Fruit fly (Drosophila melanogaster) whole organism, embryonic: ENCODE data around the gene AlaRS.

Experiments used
- Ada2b ChIP-seq: fragments of 200-800 bp; sonication (Bioruptor generic); IDR thresholded peaks from 2 replicates; pipeline ENCODE4 v1.3.6; 2022; ENCODE audit warnings: missing biosample characterization, missing genetic modification characterization
- Blimp-1 ChIP-seq: fragments of 200-800 bp; sonication (Bioruptor generic); optimal IDR thresholded peaks from 3 replicates; lab custom pipeline; 2018; ENCODE audit warnings: missing biosample characterization, missing genetic modification characterization, mild to moderate bottlenecking, moderate library complexity, missing genetic modification reagents
- CG10462 ChIP-seq: fragments of 200-800 bp; sonication (Bioruptor generic); optimal IDR thresholded peaks from 2 replicates; lab custom pipeline; 2016; ENCODE audit warnings: missing biosample characterization, missing genetic modification characterization
- CG13894 ChIP-seq: fragments of 200-800 bp; sonication (Bioruptor generic); optimal IDR thresholded peaks from 3 replicates; lab custom pipeline; 2018; ENCODE audit warnings: missing biosample characterization, mild to moderate bottlenecking, missing genetic modification characterization, moderate library complexity
- CG17328 ChIP-seq: fragments of 200-800 bp; sonication (Bioruptor generic); IDR thresholded peaks from 2 replicates; pipeline ENCODE4 v1.3.6; 2022; ENCODE audit warnings: missing biosample characterization, missing genetic modification characterization
- CG18262 ChIP-seq: fragments of 200-800 bp; optimal IDR thresholded peaks from 3 replicates; lab custom pipeline; 2019; ENCODE audit warnings: missing biosample characterization, mild to moderate bottlenecking, missing genetic modification characterization, moderate library complexity
- CG18764 ChIP-seq: fragments of 200-800 bp; sonication (Bioruptor generic); optimal IDR thresholded peaks from 3 replicates; lab custom pipeline; 2016; ENCODE audit warnings: missing biosample characterization, missing genetic modification characterization
- CG4282 ChIP-seq: fragments of 200-800 bp; sonication (Bioruptor generic); optimal IDR thresholded peaks from 2 replicates; lab custom pipeline; 2016; ENCODE audit warnings: missing biosample characterization, missing genetic modification characterization
- CG4820 ChIP-seq: fragments of 200-800 bp; sonication (Bioruptor generic); optimal IDR thresholded peaks from 3 replicates; lab custom pipeline; 2016; ENCODE audit warnings: missing biosample characterization, missing genetic modification characterization
- CG6175 ChIP-seq: fragments of 200-800 bp; sonication (Bioruptor generic); IDR thresholded peaks from 3 replicates; pipeline ENCODE4 v1.3.6; 2022; ENCODE audit warnings: missing biosample characterization, missing genetic modification characterization
- CG6654 ChIP-seq: fragments of 200-800 bp; sonication (Bioruptor generic); optimal IDR thresholded peaks from 2 replicates; lab custom pipeline; 2017; ENCODE audit warnings: missing biosample characterization, mild to moderate bottlenecking, missing genetic modification characterization
- CG7745 ChIP-seq: fragments of 200-800 bp; sonication (Bioruptor generic); optimal IDR thresholded peaks from 2 replicates; lab custom pipeline; 2018; ENCODE audit warnings: missing biosample characterization, mild to moderate bottlenecking, missing genetic modification characterization, moderate library complexity
- CG8281 ChIP-seq: fragments of 200-800 bp; sonication (Bioruptor generic); optimal IDR thresholded peaks from 2 replicates; lab custom pipeline; 2018; ENCODE audit warnings: missing biosample characterization, mild to moderate bottlenecking, missing genetic modification characterization, moderate library complexity
- CG8924 ChIP-seq: fragments of 200-800 bp; optimal IDR thresholded peaks from 3 replicates; lab custom pipeline; 2019; ENCODE audit warnings: missing biosample characterization, mild to moderate bottlenecking, missing genetic modification characterization, moderate library complexity
- Dfd ChIP-seq, 2 experiments: fragments of >200 bp; optimal IDR thresholded peaks; 2 replicates each; lab custom pipeline; 2017; ENCODE audit warnings: missing biosample characterization in 2 of 2, missing genetic modification characterization in 2 of 2
- Dll ChIP-seq: fragments of 200-800 bp; sonication (Bioruptor generic); IDR thresholded peaks from 4 replicates; pipeline ENCODE4 v1.3.6; 2022; ENCODE audit warnings: missing biosample characterization, missing genetic modification characterization; ENCODE audit not compliant: partially characterized antibody
- Ets97D ChIP-seq: fragments of 200-800 bp; sonication (Bioruptor generic); optimal IDR thresholded peaks from 3 replicates; lab custom pipeline; 2016; ENCODE audit warnings: missing biosample characterization, missing genetic modification characterization
- Hey ChIP-seq: fragments of 200-800 bp; sonication (Bioruptor generic); optimal IDR thresholded peaks from 3 replicates; lab custom pipeline; 2018; ENCODE audit warnings: missing biosample characterization, mild to moderate bottlenecking, missing genetic modification characterization
- NFAT ChIP-seq: fragments of 200-800 bp; sonication (Bioruptor generic); IDR thresholded peaks from 2 replicates; pipeline ENCODE4 v1.3.6; 2022; ENCODE audit warnings: missing biosample characterization, missing genetic modification characterization
- Nf-YA ChIP-seq: fragments of 200-800 bp; sonication (Bioruptor generic); IDR thresholded peaks from 2 replicates; pipeline ENCODE4 v1.3.6; 2022; ENCODE audit warnings: missing biosample characterization, missing genetic modification characterization
- Six4 ChIP-seq: fragments of 200-800 bp; sonication (Bioruptor generic); optimal IDR thresholded peaks from 2 replicates; lab custom pipeline; 2016; ENCODE audit warnings: missing biosample characterization, missing genetic modification characterization
- Sry-δ ChIP-seq: fragments of 200-800 bp; sonication (Bioruptor generic); optimal IDR thresholded peaks from 2 replicates; lab custom pipeline; 2016; ENCODE audit warnings: missing biosample characterization, missing genetic modification characterization
- al ChIP-seq: fragments of 200-800 bp; sonication (Bioruptor generic); IDR thresholded peaks from 2 replicates; pipeline ENCODE4 v1.3.6; 2022; ENCODE audit warnings: missing biosample characterization, missing genetic modification characterization
- aop ChIP-seq: fragments of 200-800 bp; sonication (Bioruptor generic); IDR thresholded peaks from 2 replicates; pipeline ENCODE4 v1.3.6; 2022; ENCODE audit warnings: missing biosample characterization, missing genetic modification characterization
- az2 ChIP-seq: fragments of 200-800 bp; sonication (Bioruptor generic); optimal IDR thresholded peaks from 3 replicates; lab custom pipeline; 2016; ENCODE audit warnings: missing biosample characterization, missing genetic modification characterization
- bigmax ChIP-seq: fragments of 200-800 bp; sonication (Bioruptor generic); optimal IDR thresholded peaks from 2 replicates; lab custom pipeline; 2018; ENCODE audit warnings: missing biosample characterization, mild to moderate bottlenecking, missing genetic modification characterization
- cad ChIP-seq: fragments of >200 bp; optimal IDR thresholded peaks from 2 replicates; lab custom pipeline; 2017; ENCODE audit warnings: missing biosample characterization, missing genetic modification characterization
- chm ChIP-seq: fragments of 200-800 bp; sonication (Bioruptor generic); IDR thresholded peaks from 2 replicates; pipeline ENCODE4 v1.3.6; 2022; ENCODE audit warnings: missing biosample characterization, missing genetic modification characterization
- crc ChIP-seq: fragments of 200-800 bp; sonication (Bioruptor generic); optimal IDR thresholded peaks from 2 replicates; lab custom pipeline; 2016; ENCODE audit warnings: missing biosample characterization, missing genetic modification characterization
- dan ChIP-seq: fragments of 200-800 bp; sonication (Bioruptor generic); IDR thresholded peaks from 2 replicates; pipeline ENCODE4 v1.3.6; 2022; ENCODE audit warnings: missing biosample characterization, missing genetic modification characterization
- gem ChIP-seq: fragments of 200-800 bp; sonication (Bioruptor generic); optimal IDR thresholded peaks from 2 replicates; lab custom pipeline; 2019; ENCODE audit warnings: missing biosample characterization, mild to moderate bottlenecking, missing genetic modification characterization, moderate library complexity
- hbn ChIP-seq: fragments of 200-800 bp; sonication (Bioruptor generic); IDR thresholded peaks from 2 replicates; pipeline ENCODE4 v1.3.6; 2022; ENCODE audit warnings: missing biosample characterization, missing genetic modification characterization; ENCODE audit not compliant: partially characterized antibody
- her ChIP-seq: fragments of 200-800 bp; sonication (Bioruptor generic); optimal IDR thresholded peaks from 2 replicates; lab custom pipeline; 2016; ENCODE audit warnings: missing biosample characterization, missing genetic modification characterization
- knrl ChIP-seq: fragments of 200-800 bp; sonication (Bioruptor generic); IDR thresholded peaks from 3 replicates; pipeline ENCODE4 v1.3.6; 2022; ENCODE audit warnings: missing biosample characterization, missing genetic modification characterization; ENCODE audit not compliant: partially characterized antibody
- luna ChIP-seq: fragments of 200-800 bp; sonication (Bioruptor generic); optimal IDR thresholded peaks from 2 replicates; lab custom pipeline; 2016; ENCODE audit warnings: missing biosample characterization, missing genetic modification characterization
- odd ChIP-seq: fragments of 200-800 bp; sonication (Bioruptor generic); optimal IDR thresholded peaks from 2 replicates; lab custom pipeline; 2017; ENCODE audit warnings: missing biosample characterization, mild to moderate bottlenecking, missing genetic modification characterization
- phol ChIP-seq: fragments of 200-800 bp; sonication (Bioruptor generic); optimal IDR thresholded peaks from 3 replicates; lab custom pipeline; 2018; ENCODE audit warnings: missing biosample characterization, mild to moderate bottlenecking, missing genetic modification characterization, moderate library complexity
- rib ChIP-seq: fragments of 200-800 bp; sonication (Bioruptor generic); IDR thresholded peaks from 2 replicates; pipeline ENCODE4 v1.3.6; 2022; ENCODE audit warnings: missing biosample characterization, missing genetic modification characterization
- seq ChIP-seq: fragments of 200-800 bp; sonication (Bioruptor generic); IDR thresholded peaks from 2 replicates; pipeline ENCODE4 v1.3.6; 2022; ENCODE audit warnings: missing biosample characterization, missing genetic modification characterization
- shn ChIP-seq: fragments of 200-800 bp; sonication (Bioruptor generic); optimal IDR thresholded peaks from 3 replicates; lab custom pipeline; 2016; ENCODE audit warnings: missing biosample characterization, missing genetic modification characterization
- sqz ChIP-seq: fragments of 200-800 bp; sonication (Bioruptor generic); optimal IDR thresholded peaks from 3 replicates; lab custom pipeline; 2018; ENCODE audit warnings: missing biosample characterization, mild to moderate bottlenecking, missing genetic modification characterization
- stc ChIP-seq: fragments of 200-800 bp; sonication (Bioruptor generic); IDR thresholded peaks from 2 replicates; pipeline ENCODE4 v1.3.6; 2022; ENCODE audit warnings: missing biosample characterization, missing genetic modification characterization
- tap ChIP-seq: fragments of 200-800 bp; optimal IDR thresholded peaks from 3 replicates; lab custom pipeline; 2019; ENCODE audit warnings: missing biosample characterization, mild to moderate bottlenecking, missing genetic modification characterization, moderate library complexity
- tgo ChIP-seq: fragments of 200-800 bp; sonication (Bioruptor generic); IDR thresholded peaks from 3 replicates; pipeline ENCODE4 v1.3.6; 2022; ENCODE audit warnings: missing biosample characterization, missing genetic modification characterization
- tna ChIP-seq: fragments of 200-800 bp; sonication (Bioruptor generic); IDR thresholded peaks from 2 replicates; pipeline ENCODE4 v1.3.6; 2022; ENCODE audit warnings: missing biosample characterization, missing genetic modification characterization; ENCODE audit not compliant: partially characterized antibody
- toy ChIP-seq: fragments of 200-800 bp; sonication (Bioruptor generic); IDR thresholded peaks from 2 replicates; pipeline ENCODE4 v1.3.6; 2022; ENCODE audit warnings: missing biosample characterization, missing genetic modification characterization
- tup ChIP-seq: fragments of 200-800 bp; sonication (Bioruptor generic); optimal IDR thresholded peaks from 2 replicates; lab custom pipeline; 2016; ENCODE audit warnings: missing biosample characterization, mild to moderate bottlenecking, missing genetic modification characterization, moderate library complexity
- twi ChIP-seq: fragments of 200-800 bp; optimal IDR thresholded peaks from 2 replicates; lab custom pipeline; 2019; ENCODE audit warnings: missing biosample characterization, mild to moderate bottlenecking, missing genetic modification characterization, moderate library complexity
- wdn ChIP-seq: fragments of 200-800 bp; sonication (Bioruptor generic); IDR thresholded peaks from 2 replicates; pipeline ENCODE4 v1.3.6; 2022; ENCODE audit warnings: missing biosample characterization, missing genetic modification characterization
- zf30C ChIP-seq: fragments of 200-800 bp; sonication (Bioruptor generic); optimal IDR thresholded peaks from 3 replicates; lab custom pipeline; 2018; ENCODE audit warnings: missing biosample characterization, mild to moderate bottlenecking, missing genetic modification characterization

AlaRS gene

dm6 chr2L:8364006-8364956 is 17.3 kb downstream of the AlaRS start, which contains the start of the genes RpS13 and CSN8 (continued):
- TF ChIP-seq gem (peak; percentile 29), bigmax (peak; percentile 95), Ada2b (GFP tag; lab: Robert Waterston, UW) (no peak), NFAT (no peak), luna (GFP tag; lab: Kevin White, UChicago) (no peak), CG4282 (GFP tag; lab: Kevin White, UChicago) (no peak), CG8924 (tag; lab: Kevin White, UChicago) (peak; percentile 38), CG18262 (peak; percentile 38), az2 (no peak), hbn (peak; percentile 93), tup (GFP tag; lab: Kevin White, UChicago) (no peak), her (GFP tag; lab: Kevin White, UChicago) (no peak), tna (GFP tag; lab: Robert Waterston, UW) (peak; percentile 78), aop (GFP tag; lab: Robert Waterston, UW) (no peak), Nf-YA (GFP tag; lab: Robert Waterston, UW) (no peak), toy (no peak), dan (GFP tag; lab: Robert Waterston, UW) (no peak), CG8281 (tag; lab: Kevin White, UChicago) (no peak), twi (tag; lab: Kevin White, UChicago) (peak; percentile 35), al (no peak), CG17328 (GFP tag; lab: Robert Waterston, UW) (no peak), wdn (no peak), tap (peak; percentile 11), knrl (GFP tag; lab: Robert Waterston, UW) (peak; percentile 95), Dfd (GFP tag; optimal IDR thresholded peaks at IDR 0.05; lab: Kevin White, UChicago) (no peak), seq (GFP tag; lab: Robert Waterston, UW) (no peak), chm (0 out of 2 replicates have a peak, but pooled peaks have one; percentile 4), crc (GFP tag; lab: Kevin White, UChicago) (no peak), Dll (GFP tag; lab: Robert Waterston, UW) (peak; percentile 97), CG6175 (GFP tag; lab: Robert Waterston, UW) (no peak), CG4820 (no peak), CG7745 (tag; lab: Kevin White, UChicago) (no peak), shn (no peak), CG18764 (no peak), tgo (GFP tag; lab: Robert Waterston, UW) (no peak), Ets97D (GFP tag; lab: Kevin White, UChicago) (peak; percentile 95), zf30C (GFP tag; lab: Kevin White, UChicago) (no peak), CG13894 (tag; lab: Kevin White, UChicago) (peak; percentile 47), Sry-δ (GFP tag; lab: Kevin White, UChicago) (peak; percentile 88), Blimp-1 (GFP tag; lab: Kevin White, UChicago) (no peak), phol (tag; lab: Kevin White, UChicago) (peak; percentile 70), CG10462 (no peak), stc (GFP tag; lab: Robert Waterston, UW) (no peak), odd (GFP tag; lab: Kevin White, UChicago) (no peak), sqz (GFP tag; lab: Kevin White, UChicago) (peak; percentile 28), Hey (tag; lab: Kevin White, UChicago) (no peak), Six4 (no peak), CG6654 (GFP tag; lab: Kevin White, UChicago) (no peak), rib (GFP tag; lab: Robert Waterston, UW) (no peak), cad (GFP tag; lab: Kevin White, UChicago) (no peak)
